Worm (Caenorhabditis elegans) whole organism, mixed stage, embryonic: ENCODE data around the gene F48F5.8.
A peak's percentile ranks its signal among the peaks of the same experiment; 100 is the strongest.

ENCODE experiments used
- M03D4.4 ChIP-seq: sonication (generic microtip); optimal IDR thresholded peaks from 2 replicates; lab custom pipeline; 2017; ENCODE audit warnings: mild to moderate bottlenecking, missing genetic modification characterization, missing compliant biosample characterization
- blmp-1 ChIP-seq: fragments of 150-350 bp; optimal IDR thresholded peaks from 2 replicates; lab custom pipeline; 2014; ENCODE audit warnings: missing biosample characterization, missing genetic modification characterization
- ceh-39 ChIP-seq: fragments of 150-350 bp; optimal IDR thresholded peaks from 2 replicates; lab custom pipeline; 2014; ENCODE audit warnings: missing biosample characterization, missing genetic modification characterization
- ceh-43 ChIP-seq: fragments of 200-800 bp; sonication (Bioruptor generic); optimal IDR thresholded peaks from 2 replicates; lab custom pipeline; 2018; ENCODE audit warnings: mild to moderate bottlenecking, missing genetic modification characterization, moderate library complexity, missing compliant biosample characterization
- ceh-83 ChIP-seq: fragments of 200-800 bp; sonication (Bioruptor generic); optimal IDR thresholded peaks from 2 replicates; lab custom pipeline; 2018; ENCODE audit warnings: mild to moderate bottlenecking, missing genetic modification characterization, missing compliant biosample characterization
- ces-1 ChIP-seq: fragments of 150-350 bp; optimal IDR thresholded peaks from 2 replicates; lab custom pipeline; 2014; ENCODE audit warnings: missing biosample characterization, missing genetic modification reagents, missing genetic modification characterization
- cnd-1 ChIP-seq: fragments of 200-800 bp; sonication (Bioruptor generic); optimal IDR thresholded peaks from 2 replicates; lab custom pipeline; 2018; ENCODE audit warnings: mild to moderate bottlenecking, missing genetic modification characterization, missing compliant biosample characterization
- drap-1 ChIP-seq: fragments of 200-800 bp; sonication (Bioruptor generic); optimal IDR thresholded peaks from 3 replicates; lab custom pipeline; 2018; ENCODE audit warnings: mild to moderate bottlenecking, missing genetic modification characterization, missing compliant biosample characterization
- elt-1 ChIP-seq: sonication (generic microtip); optimal IDR thresholded peaks from 2 replicates; lab custom pipeline; 2017; ENCODE audit warnings: missing genetic modification characterization, mild to moderate bottlenecking, missing compliant biosample characterization, antibody characterized with exemption, moderate library complexity, borderline replicate concordance; ENCODE audit not compliant: insufficient read depth
- elt-3 ChIP-seq: fragments of 150-350 bp; optimal IDR thresholded peaks from 2 replicates; lab custom pipeline; 2014; ENCODE audit warnings: missing biosample characterization, missing genetic modification characterization
- flh-1 ChIP-seq: fragments of 200-800 bp; sonication (Bioruptor generic); optimal IDR thresholded peaks from 2 replicates; lab custom pipeline; 2018; ENCODE audit warnings: mild to moderate bottlenecking, missing genetic modification characterization, moderate library complexity, missing compliant biosample characterization
- ham-2 ChIP-seq: fragments of 200-800 bp; sonication (Bioruptor generic); optimal IDR thresholded peaks from 2 replicates; lab custom pipeline; 2018; ENCODE audit warnings: mild to moderate bottlenecking, missing genetic modification characterization, missing compliant biosample characterization
- hlh-1 ChIP-seq: fragments of 150-350 bp; optimal IDR thresholded peaks from 2 replicates; lab custom pipeline; 2014; ENCODE audit warnings: missing biosample characterization, missing genetic modification reagents, missing genetic modification characterization
- lin-13 ChIP-seq: fragments of 150-350 bp; optimal IDR thresholded peaks from 2 replicates; lab custom pipeline; 2014; ENCODE audit warnings: missing biosample characterization, missing genetic modification characterization
- lsy-2 ChIP-seq: fragments of 150-350 bp; optimal IDR thresholded peaks from 2 replicates; lab custom pipeline; 2014; ENCODE audit warnings: missing biosample characterization, missing genetic modification characterization
- mab-5 ChIP-seq: fragments of 150-350 bp; optimal IDR thresholded peaks from 2 replicates; lab custom pipeline; 2014; ENCODE audit warnings: missing biosample characterization, missing genetic modification characterization
- mep-1 ChIP-seq: fragments of 150-350 bp; optimal IDR thresholded peaks from 2 replicates; lab custom pipeline; 2017; ENCODE audit warnings: missing biosample characterization, missing genetic modification reagents, missing genetic modification characterization, inconsistent platforms
- mls-2 ChIP-seq: sonication (generic microtip); optimal IDR thresholded peaks from 2 replicates; lab custom pipeline; 2016; ENCODE audit warnings: mild to moderate bottlenecking, missing genetic modification characterization, moderate library complexity, missing compliant biosample characterization
- nhr-12 ChIP-seq: fragments of 150-350 bp; optimal IDR thresholded peaks from 2 replicates; lab custom pipeline; 2014; ENCODE audit warnings: missing biosample characterization, missing genetic modification characterization
- nhr-2 ChIP-seq: fragments of 150-350 bp; optimal IDR thresholded peaks from 2 replicates; lab custom pipeline; 2014; ENCODE audit warnings: missing biosample characterization, missing genetic modification characterization
- nhr-237 ChIP-seq: fragments of 150-350 bp; optimal IDR thresholded peaks from 2 replicates; lab custom pipeline; 2014; ENCODE audit warnings: missing biosample characterization, missing genetic modification characterization
- nhr-76 ChIP-seq: sonication (generic microtip); optimal IDR thresholded peaks from 2 replicates; lab custom pipeline; 2017; ENCODE audit warnings: missing biosample characterization, missing genetic modification characterization
- pha-4 ChIP-seq: fragments of 150-350 bp; optimal IDR thresholded peaks from 2 replicates; lab custom pipeline; 2018; ENCODE audit warnings: missing biosample characterization, missing genetic modification reagents, missing genetic modification characterization
- sem-2 ChIP-seq: fragments of 200-800 bp; sonication (Bioruptor generic); optimal IDR thresholded peaks from 2 replicates; lab custom pipeline; 2018; ENCODE audit warnings: mild to moderate bottlenecking, missing genetic modification characterization, missing compliant biosample characterization
- snpc-4 ChIP-seq: fragments of 150-350 bp; optimal IDR thresholded peaks from 2 replicates; lab custom pipeline; 2014; ENCODE audit warnings: missing biosample characterization, missing genetic modification characterization
- sptf-1 ChIP-seq: sonication (generic microtip); optimal IDR thresholded peaks from 2 replicates; lab custom pipeline; 2017; ENCODE audit warnings: mild to moderate bottlenecking, missing genetic modification characterization, moderate library complexity, missing compliant biosample characterization
- tbx-8 ChIP-seq: fragments of 200-800 bp; sonication (Bioruptor generic); optimal IDR thresholded peaks from 2 replicates; lab custom pipeline; 2018; ENCODE audit warnings: mild to moderate bottlenecking, missing genetic modification characterization, moderate library complexity, missing compliant biosample characterization
- unc-120 ChIP-seq: sonication (generic microtip); optimal IDR thresholded peaks from 2 replicates; lab custom pipeline; 2017; ENCODE audit warnings: missing genetic modification characterization, missing compliant biosample characterization; ENCODE audit not compliant: poor library complexity, severe bottlenecking
- unc-39 ChIP-seq: fragments of 150-350 bp; optimal IDR thresholded peaks from 2 replicates; lab custom pipeline; 2014; ENCODE audit warnings: missing biosample characterization, missing genetic modification characterization
- unc-62 ChIP-seq: fragments of 150-350 bp; optimal IDR thresholded peaks from 2 replicates; lab custom pipeline; 2014; ENCODE audit warnings: missing biosample characterization, missing genetic modification reagents, missing genetic modification characterization
- zip-8 ChIP-seq: fragments of 150-350 bp; optimal IDR thresholded peaks from 2 replicates; lab custom pipeline; 2014; ENCODE audit warnings: missing biosample characterization, missing genetic modification characterization
- ztf-11 ChIP-seq: fragments of 150-350 bp; optimal IDR thresholded peaks from 2 replicates; lab custom pipeline; 2014; ENCODE audit warnings: missing biosample characterization, missing genetic modification characterization

F48F5.8 gene

DNA sequence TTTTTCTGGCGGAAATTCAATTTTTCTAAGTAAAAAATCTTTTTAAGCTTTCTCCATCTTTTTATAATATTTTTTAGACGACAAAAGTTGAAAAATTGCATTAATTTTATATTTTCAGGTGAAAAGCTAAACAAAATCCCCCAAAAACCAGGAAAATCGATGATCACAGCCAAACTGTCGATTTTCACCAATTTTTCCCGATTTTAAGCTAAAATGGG, at the start of gene F48F5.8, which contains the start of gene fce-2:
Gene F48F5.8, plus strand, starts transcription at position 160 of the 218 bp plus-strand sequence.
Gene fce-2, plus strand, starts transcription at position 119 of the 218 bp plus-strand sequence.
- no peak for TF ChIP-seq unc-39 (tag; lab: Kevin White, UChicago)
- TF ChIP-seq elt-3 (tag; lab: Kevin White, UChicago), result no peak
- TF ChIP-seq cnd-1 (tag; lab: Kevin White, UChicago), result no peak
- TF ChIP-seq blmp-1, result no peak
- TF ChIP-seq snpc-4, result no peak
- no peak for TF ChIP-seq ceh-39 (tag; lab: Kevin White, UChicago)
- TF ChIP-seq mls-2 (tag; lab: Kevin White, UChicago), result no peak
- no peak for TF ChIP-seq pha-4 (tag; lab: Kevin White, UChicago)
- TF ChIP-seq lin-13, result no peak
- no peak for TF ChIP-seq M03D4.4 (tag; lab: Kevin White, UChicago)
- no peak for TF ChIP-seq nhr-12 (tag; lab: Kevin White, UChicago)
- no peak for TF ChIP-seq tbx-8 (GFP tag; lab: Kevin White, UChicago)
- TF ChIP-seq, all 35 proteins: peak for 0

DNA sequence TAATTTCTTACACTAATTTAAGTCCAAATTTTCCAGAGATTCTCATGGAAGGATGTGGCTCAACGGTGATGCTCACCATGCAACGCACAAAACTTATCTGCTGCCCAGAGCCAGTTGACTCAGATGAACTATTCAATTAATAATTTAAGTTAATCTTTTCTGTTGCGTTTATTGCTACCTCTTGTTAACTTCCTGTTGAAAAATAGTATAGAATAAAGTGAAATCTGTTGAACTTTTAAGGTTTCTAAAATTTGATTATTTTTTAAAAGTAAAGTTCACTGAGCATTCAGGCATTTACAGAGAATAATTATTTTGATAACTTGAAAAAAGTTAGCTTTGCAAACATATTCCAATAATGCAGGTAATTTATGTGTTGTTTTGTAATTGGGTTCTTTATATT, 49.1 kb upstream of the F48F5.8 start:
- TF ChIP-seq cnd-1 (tag; lab: Kevin White, UChicago), result no peak
- no peak for TF ChIP-seq nhr-2
- no peak for TF ChIP-seq ztf-11
- TF ChIP-seq elt-3 (tag; lab: Kevin White, UChicago), result no peak
- no peak for TF ChIP-seq drap-1 (GFP tag; lab: Kevin White, UChicago)
- no peak for TF ChIP-seq elt-1 (tag; lab: Kevin White, UChicago)
- TF ChIP-seq mls-2 (tag; lab: Kevin White, UChicago), result no peak
- no peak for TF ChIP-seq blmp-1
- TF ChIP-seq ceh-83, result no peak
- TF ChIP-seq hlh-1 (tag; lab: Kevin White, UChicago), result no peak
- TF ChIP-seq sptf-1, result no peak
- TF ChIP-seq unc-120 (tag; lab: Kevin White, UChicago), result no peak
- TF ChIP-seq ces-1, result no peak
- TF ChIP-seq mab-5 (tag; lab: Kevin White, UChicago), result no peak
- TF ChIP-seq, all 35 proteins: peak for 0

DNA sequence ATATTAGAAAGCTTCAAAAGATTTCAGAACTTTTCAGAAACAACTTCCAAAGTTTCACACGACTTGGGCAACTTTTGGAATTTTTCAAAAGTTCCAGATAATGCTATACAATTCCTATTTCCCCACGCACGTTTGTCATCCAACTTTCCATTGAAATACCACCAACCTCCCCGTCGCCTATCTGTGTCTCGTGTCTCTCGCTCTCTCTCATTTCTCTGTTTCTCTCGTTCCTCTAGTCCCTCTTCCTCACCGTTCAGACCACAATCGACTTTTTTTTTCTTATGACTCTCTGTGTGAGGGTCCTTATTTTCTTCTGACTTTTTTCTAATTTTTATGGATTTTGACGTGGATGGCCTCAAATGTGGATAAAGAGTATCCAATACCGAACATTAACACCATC, 44.8 kb upstream of the F48F5.8 start, which contains the start of gene K02E2.6:
Gene K02E2.6, plus strand, starts transcription at position 242 of the 400 bp plus-strand sequence.
- TF ChIP-seq mep-1 (tag; lab: Kevin White, UChicago) (peak; percentile 11), pha-4 (tag; lab: Kevin White, UChicago) (no peak), nhr-237 (tag; lab: Kevin White, UChicago) (no peak)

DNA sequence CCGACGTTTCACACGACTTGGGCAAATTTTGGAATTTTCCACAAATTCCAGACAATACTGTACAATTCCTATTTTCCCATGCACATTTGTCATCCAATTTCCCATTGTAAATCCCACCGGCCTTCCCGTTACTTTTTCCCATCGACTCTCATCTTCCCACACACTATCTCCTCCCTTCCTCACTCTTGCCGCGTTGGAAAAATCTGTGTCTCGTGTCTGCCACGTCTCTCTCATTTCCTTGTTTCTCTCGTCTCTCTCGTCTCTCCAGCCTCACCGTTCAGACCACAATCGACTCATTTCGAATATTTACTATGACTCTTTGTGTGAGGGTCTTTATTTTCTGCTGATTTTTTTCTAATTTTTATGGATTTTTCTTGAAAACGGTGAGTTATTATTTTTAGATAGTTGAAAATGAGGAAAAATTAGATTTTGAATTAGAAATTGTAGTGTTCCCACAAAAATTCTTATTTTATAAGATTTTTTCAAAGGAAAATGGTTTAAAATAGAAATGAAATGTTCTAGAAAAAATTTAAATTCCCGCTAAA, 42.0 kb upstream of the F48F5.8 start, which contains the start of gene K02E2.11:
Gene K02E2.11, plus strand, starts transcription at position 251 of the 545 bp plus-strand sequence.
- TF ChIP-seq mep-1 (tag; lab: Kevin White, UChicago) (no peak), ham-2 (GFP tag; lab: Kevin White, UChicago) (no peak), hlh-1 (tag; lab: Kevin White, UChicago) (peak; percentile 58), nhr-237 (tag; lab: Kevin White, UChicago) (peak; percentile 0), unc-62 (GFP tag; lab: Kevin White, UChicago) (peak; percentile 37), zip-8 (tag; lab: Kevin White, UChicago) (no peak), ces-1 (peak; percentile 42), ceh-43 (GFP tag; lab: Kevin White, UChicago) (no peak), M03D4.4 (tag; lab: Kevin White, UChicago) (no peak), lin-13 (peak; percentile 13), drap-1 (GFP tag; lab: Kevin White, UChicago) (peak; percentile 49), pha-4 (tag; lab: Kevin White, UChicago) (peak; percentile 46), ceh-39 (tag; lab: Kevin White, UChicago) (peak; percentile 53)

DNA sequence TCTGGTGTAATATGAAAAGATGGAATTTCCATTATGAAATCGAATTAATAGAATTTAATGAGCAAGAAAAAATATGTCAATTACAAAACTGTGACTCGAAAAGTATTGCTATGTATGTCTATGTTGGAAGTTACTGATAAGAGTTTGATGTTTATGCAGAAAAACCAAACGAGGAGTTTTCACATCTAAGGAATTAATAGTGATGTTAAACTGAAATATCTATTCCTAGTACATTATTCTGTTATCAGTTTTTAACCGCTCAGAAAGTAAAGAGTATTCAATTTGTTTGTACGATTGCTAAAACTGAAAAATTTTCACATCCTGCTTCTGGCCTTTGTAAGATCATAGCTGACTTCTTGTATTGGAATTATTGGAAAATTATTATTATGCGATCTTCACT, 38.2 kb upstream of the F48F5.8 start, which contains the start of gene K02E2.7:
Gene K02E2.7, minus strand, starts transcription at position 101 of the 400 bp plus-strand sequence.
- TF ChIP-seq lin-13, result no peak
- TF ChIP-seq mep-1 (tag; lab: Kevin White, UChicago), result no peak
- no peak for TF ChIP-seq flh-1 (GFP tag; lab: Kevin White, UChicago)
- no peak for TF ChIP-seq ztf-11
- TF ChIP-seq sptf-1, result no peak
- TF ChIP-seq unc-39 (tag; lab: Kevin White, UChicago), result no peak
- TF ChIP-seq snpc-4, result no peak
- no peak for TF ChIP-seq ces-1
- no peak for TF ChIP-seq lsy-2 (tag; lab: Kevin White, UChicago)
- TF ChIP-seq M03D4.4 (tag; lab: Kevin White, UChicago), result no peak
- no peak for TF ChIP-seq unc-120 (tag; lab: Kevin White, UChicago)
- no peak for TF ChIP-seq nhr-76
- TF ChIP-seq sem-2 (GFP tag; lab: Kevin White, UChicago), result no peak
- no peak for TF ChIP-seq tbx-8 (GFP tag; lab: Kevin White, UChicago)
- TF ChIP-seq ceh-83, result no peak
- TF ChIP-seq unc-62 (GFP tag; lab: Kevin White, UChicago), result no peak
- TF ChIP-seq, all 35 proteins: peak for 0
